Fruit fly (Drosophila melanogaster) whole organism, adult: ENCODE data around the gene CCT2.

Experiments
- CG12768 ChIP-seq: fragments of 200-800 bp; sonication (Bioruptor generic); optimal IDR thresholded peaks from 2 replicates; lab custom pipeline; 2017; ENCODE audit warnings: missing biosample characterization, missing genetic modification characterization, mild to moderate bottlenecking, moderate library complexity, missing genetic modification reagents
- CG1620 ChIP-seq: fragments of 200-800 bp; sonication (Bioruptor generic); optimal IDR thresholded peaks from 2 replicates; lab custom pipeline; 2016; ENCODE audit warnings: missing biosample characterization, missing genetic modification characterization
- CG7045 ChIP-seq: fragments of 200-800 bp; sonication (Bioruptor generic); optimal IDR thresholded peaks from 2 replicates; lab custom pipeline; 2017; ENCODE audit warnings: missing biosample characterization, mild to moderate bottlenecking, missing genetic modification characterization
- CG7101 ChIP-seq: fragments of 200-800 bp; sonication (Bioruptor generic); optimal IDR thresholded peaks from 2 replicates; lab custom pipeline; 2018; ENCODE audit warnings: missing biosample characterization, mild to moderate bottlenecking, missing genetic modification characterization, moderate library complexity
- Clk ChIP-seq: fragments of 200-800 bp; sonication (Bioruptor generic); optimal IDR thresholded peaks from 2 replicates; lab custom pipeline; 2017; ENCODE audit warnings: missing biosample characterization, missing genetic modification characterization
- Crg-1 ChIP-seq: fragments of 200-800 bp; sonication (Bioruptor generic); optimal IDR thresholded peaks from 2 replicates; lab custom pipeline; 2016; ENCODE audit warnings: missing biosample characterization, missing genetic modification characterization
- bab1 ChIP-seq: fragments of 200-800 bp; sonication (Bioruptor generic); optimal IDR thresholded peaks from 3 replicates; lab custom pipeline; 2019; ENCODE audit warnings: missing biosample characterization, mild to moderate bottlenecking, missing genetic modification characterization, moderate library complexity
- cnc ChIP-seq, 2 experiments: fragments of >200 bp; optimal IDR thresholded peaks; 2 replicates each; lab custom pipeline; 2017
- pad ChIP-seq: fragments of 200-800 bp; sonication (Bioruptor generic); optimal IDR thresholded peaks from 3 replicates; lab custom pipeline; 2017; ENCODE audit warnings: missing biosample characterization, missing genetic modification characterization, mild to moderate bottlenecking, moderate library complexity, missing genetic modification reagents

DNA sequence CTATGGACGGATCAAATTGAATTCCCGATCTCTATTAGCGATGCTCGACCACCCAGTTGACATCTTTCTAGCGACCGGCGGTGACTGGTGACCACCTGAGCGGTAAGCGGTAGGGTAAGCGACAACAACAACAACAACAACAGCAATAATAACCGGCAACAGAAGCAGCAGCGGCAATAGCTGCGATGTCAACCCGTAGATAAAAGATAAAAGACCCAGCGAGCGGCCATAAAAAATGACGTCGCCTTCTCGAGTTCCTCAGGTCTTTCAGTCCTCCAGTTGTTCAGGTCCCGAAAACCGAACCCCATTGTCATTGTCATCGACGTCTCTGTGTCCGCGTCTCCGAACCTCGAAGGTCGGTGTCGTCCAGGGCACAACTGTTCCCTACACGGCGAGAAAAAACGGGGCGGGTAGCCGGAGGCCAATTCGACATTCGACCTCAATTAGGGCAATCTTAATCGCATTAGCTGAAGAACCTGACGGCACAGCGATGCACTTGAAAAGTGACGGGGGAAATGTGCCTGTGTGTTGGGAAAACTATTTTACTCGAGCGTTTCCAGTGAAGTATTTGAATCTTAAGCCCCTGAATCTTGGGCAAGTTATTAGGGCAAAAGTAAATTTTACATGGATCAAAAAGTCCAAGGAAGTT is 43.4 kb downstream of the CCT2 start:
- TF ChIP-seq CG7045 (GFP tag; lab: Kevin White, UChicago) (no peak), bab1 (GFP tag; lab: Kevin White, UChicago) (no peak), pad (no peak), Crg-1 (GFP tag; lab: Kevin White, UChicago) (no peak), CG12768 (GFP tag; lab: Kevin White, UChicago) (no peak), cnc (optimal IDR thresholded peaks at IDR 0.05; lab: Kevin White, UChicago) (no peak), CG1620 (GFP tag; lab: Kevin White, UChicago) (no peak), CG7101 (tag; lab: Kevin White, UChicago) (no peak), Clk (GFP tag; lab: Kevin White, UChicago) (no peak)
